Worm (Caenorhabditis elegans): Measurements from ENCODE around the gene W09G12.8.

Gene W09G12.8

ce11 chrIV:1266138-1266537 lies 40.2 kb downstream of the W09G12.8 start:
- TF ChIP-seq lin-13 (GFP tag; optimal IDR thresholded peaks at IDR 0.05) (no peak), crh-2 (tag; optimal IDR thresholded peaks at IDR 0.05) (peak; percentile 26), skn-1 (tag; optimal IDR thresholded peaks at IDR 0.05) (no peak), mab-5 (tag; optimal IDR thresholded peaks at IDR 0.05) (no peak), nhr-77 (tag; optimal IDR thresholded peaks at IDR 0.05) (no peak), sma-9 (GFP tag; optimal IDR thresholded peaks at IDR 0.05) (peak; percentile 27), sma-9 (tag; optimal IDR thresholded peaks at IDR 0.05) (no peak), sem-4 (tag; optimal IDR thresholded peaks at IDR 0.05) (no peak), dmd-4 (tag; optimal IDR thresholded peaks at IDR 0.05) (no peak), ztf-11 (tag; optimal IDR thresholded peaks at IDR 0.05) (no peak), R02D3.7 (tag; optimal IDR thresholded peaks at IDR 0.05) (no peak), nhr-21 (tag; optimal IDR thresholded peaks at IDR 0.05) (no peak), ZK546.5 (tag; optimal IDR thresholded peaks at IDR 0.05) (no peak), mdl-1 (tag; optimal IDR thresholded peaks at IDR 0.05) (no peak), fos-1 (tag; optimal IDR thresholded peaks at IDR 0.05) (peak; percentile 98), nhr-25 (tag; optimal IDR thresholded peaks at IDR 0.05) (no peak), gmeb-1 (tag; optimal IDR thresholded peaks at IDR 0.05) (peak; percentile 35), lin-11 (tag; optimal IDR thresholded peaks at IDR 0.05) (no peak), C34F6.9 (tag; optimal IDR thresholded peaks at IDR 0.05) (no peak)

DNA sequence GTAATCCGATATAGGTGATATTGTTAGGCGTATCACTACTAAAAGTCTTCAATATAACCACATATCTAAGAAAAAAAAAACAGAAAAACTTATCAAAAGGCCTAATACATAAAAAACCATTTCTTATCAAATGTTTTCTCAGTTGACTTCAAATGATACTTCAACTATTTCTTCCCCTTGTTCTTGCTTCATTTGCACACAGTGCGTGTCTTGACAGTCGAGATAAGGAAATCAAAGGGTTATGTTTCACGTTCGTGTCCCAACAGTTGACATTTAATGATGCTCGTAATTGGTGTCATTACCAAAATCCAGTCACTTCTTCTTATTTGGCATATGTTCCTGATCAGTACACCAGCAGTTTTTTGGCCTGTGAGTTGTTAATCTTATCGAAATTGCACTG lies 40.7 kb downstream of the W09G12.8 start, which contains the start of gene clec-170:
Gene clec-170 (plus strand): TSS at position 143 of the 400 bp plus-strand sequence.
- TF ChIP-seq elt-3 (tag; optimal IDR thresholded peaks at IDR 0.05): no peak
- no peak for TF ChIP-seq ztf-1 (GFP tag; conservative IDR thresholded peaks at IDR 0.05)
- TF ChIP-seq nhr-6 (tag; optimal IDR thresholded peaks at IDR 0.05): no peak
- no peak for TF ChIP-seq lin-11 (tag; optimal IDR thresholded peaks at IDR 0.05)
- no peak for TF ChIP-seq nhr-237 (tag; optimal IDR thresholded peaks at IDR 0.05)
- TF ChIP-seq fos-1 (tag; optimal IDR thresholded peaks at IDR 0.05): peak; percentile 75
- no peak for TF ChIP-seq nhr-11 (tag; optimal IDR thresholded peaks at IDR 0.05)
- TF ChIP-seq sem-4 (tag; optimal IDR thresholded peaks at IDR 0.05): no peak

DNA sequence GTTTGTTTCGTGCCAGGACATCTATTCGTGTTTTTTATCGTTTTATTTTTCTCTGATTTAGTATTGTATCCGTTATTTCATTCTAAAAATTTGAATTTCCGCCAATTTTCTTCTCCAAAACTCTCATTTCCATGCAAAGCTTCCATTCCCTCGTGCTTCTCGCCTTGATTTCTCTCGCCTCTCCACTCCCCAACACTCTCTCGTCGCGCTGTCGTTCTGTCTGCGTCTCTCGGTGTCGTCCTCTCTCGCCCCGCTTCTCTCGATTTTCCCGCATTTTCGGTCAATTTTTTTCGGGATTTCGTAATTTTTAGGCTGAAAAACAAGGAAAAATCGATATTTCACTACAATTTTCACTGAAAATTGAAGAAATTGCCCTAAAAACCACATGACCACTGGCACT lies 48.6 kb downstream of the W09G12.8 start, which contains the start of gene C09E9.1:
Gene C09E9.1 (plus strand): TSS at position 286 of the 400 bp plus-strand sequence.
- TF ChIP-seq zag-1 (tag; optimal IDR thresholded peaks at IDR 0.05) (no peak), sem-4 (tag; optimal IDR thresholded peaks at IDR 0.05) (peak; percentile 17), nhr-237 (tag; optimal IDR thresholded peaks at IDR 0.05) (no peak), mab-5 (tag; optimal IDR thresholded peaks at IDR 0.05) (peak; percentile 67), elt-1 (tag; optimal IDR thresholded peaks at IDR 0.05) (no peak), ztf-4 (tag; optimal IDR thresholded peaks at IDR 0.05) (no peak), alr-1 (tag; optimal IDR thresholded peaks at IDR 0.05) (no peak), unc-55 (GFP tag; optimal IDR thresholded peaks at IDR 0.05) (peak; percentile 77), nhr-23 (tag; optimal IDR thresholded peaks at IDR 0.05) (no peak), sma-3 (GFP tag; optimal IDR thresholded peaks at IDR 0.05) (peak; percentile 42), F13H6.1 (tag; optimal IDR thresholded peaks at IDR 0.05) (peak; percentile 52), gmeb-1 (tag; optimal IDR thresholded peaks at IDR 0.05) (peak; percentile 72), mbf-1 (tag; optimal IDR thresholded peaks at IDR 0.05) (no peak), ceh-82 (tag; optimal IDR thresholded peaks at IDR 0.05) (peak; percentile 48), skn-1 (tag; optimal IDR thresholded peaks at IDR 0.05) (no peak), nhr-12 (tag; optimal IDR thresholded peaks at IDR 0.05) (no peak), lin-11 (tag; optimal IDR thresholded peaks at IDR 0.05) (peak; percentile 21), nhr-6 (tag; optimal IDR thresholded peaks at IDR 0.05) (peak; percentile 19), R02D3.7 (tag; optimal IDR thresholded peaks at IDR 0.05) (no peak), mdl-1 (tag; optimal IDR thresholded peaks at IDR 0.05) (peak; percentile 90 to 99), ztf-1 (GFP tag; conservative IDR thresholded peaks at IDR 0.05) (no peak), unc-39 (tag; optimal IDR thresholded peaks at IDR 0.05) (no peak), peb-1 (tag; optimal IDR thresholded peaks at IDR 0.05) (no peak), lin-13 (GFP tag; optimal IDR thresholded peaks at IDR 0.05) (peak; percentile 71), ztf-11 (tag; optimal IDR thresholded peaks at IDR 0.05) (no peak), nhr-11 (tag; optimal IDR thresholded peaks at IDR 0.05) (no peak), C34F6.9 (tag; optimal IDR thresholded peaks at IDR 0.05) (peak; percentile 86), nhr-10 (tag; optimal IDR thresholded peaks at IDR 0.05) (no peak), crh-2 (tag; optimal IDR thresholded peaks at IDR 0.05) (peak; percentile 72), nhr-77 (tag; optimal IDR thresholded peaks at IDR 0.05) (no peak), ZK546.5 (tag; optimal IDR thresholded peaks at IDR 0.05) (no peak), nhr-21 (tag; optimal IDR thresholded peaks at IDR 0.05) (peak; percentile 33), ceh-16 (tag; optimal IDR thresholded peaks at IDR 0.05) (no peak), blmp-1 (tag; optimal IDR thresholded peaks at IDR 0.05; ENCODE audit: insufficient read depth) (no peak), sma-9 (GFP tag; optimal IDR thresholded peaks at IDR 0.05) (no peak), sma-9 (tag; optimal IDR thresholded peaks at IDR 0.05) (no peak), lin-39 (tag; optimal IDR thresholded peaks at IDR 0.05) (no peak), nhr-25 (tag; optimal IDR thresholded peaks at IDR 0.05) (no peak), egl-27 (tag; optimal IDR thresholded peaks at IDR 0.05) (peak; percentile 13), unc-62 (GFP tag; optimal IDR thresholded peaks at IDR 0.05) (no peak), snpc-4 (tag; optimal IDR thresholded peaks at IDR 0.05) (no peak), aly-2 (tag; optimal IDR thresholded peaks at IDR 0.05) (no peak), nhr-129 (tag; optimal IDR thresholded peaks at IDR 0.05) (peak; percentile 57), dmd-4 (tag; optimal IDR thresholded peaks at IDR 0.05) (no peak), ama-1 (optimal IDR thresholded peaks at IDR 0.05) (no peak), Y55F3AM.14 (GFP tag; optimal IDR thresholded peaks at IDR 0.05) (no peak)
